Worm (Caenorhabditis elegans) whole organism, L1 larva: ENCODE measurements around the gene ptr-4.

ENCODE experiments used
- alr-1 ChIP-seq: fragments of 200-800 bp; sonication (Bioruptor generic); optimal IDR thresholded peaks from 2 replicates; lab custom pipeline; 2018; ENCODE audit warnings: borderline replicate concordance, mild to moderate bottlenecking, missing genetic modification characterization, missing compliant biosample characterization
- blmp-1 ChIP-seq: fragments of 150-350 bp; optimal IDR thresholded peaks from 2 replicates; lab custom pipeline; 2014; ENCODE audit warnings: missing biosample characterization, missing genetic modification characterization
- ceh-63 ChIP-seq: fragments of 200-800 bp; sonication (Bioruptor generic); optimal IDR thresholded peaks from 2 replicates; lab custom pipeline; 2018; ENCODE audit warnings: mild to moderate bottlenecking, missing genetic modification characterization, missing compliant biosample characterization
- ceh-90 ChIP-seq: sonication (generic microtip); optimal IDR thresholded peaks from 2 replicates; lab custom pipeline; 2016; ENCODE audit warnings: missing genetic modification characterization, missing compliant biosample characterization
- ces-1 ChIP-seq: fragments of 150-350 bp; optimal IDR thresholded peaks from 2 replicates; lab custom pipeline; 2014; ENCODE audit warnings: missing biosample characterization, missing genetic modification reagents, missing genetic modification characterization
- efl-1 ChIP-seq, 4 experiments: fragments of 150-350 bp; optimal IDR thresholded peaks in 3 of 4; peaks in 1 of 4; 1 replicate in 1 of 4; 2 replicates in 3 of 4; lab custom pipeline; 2014; ENCODE audit warnings: missing biosample characterization in 2 of 4, missing genetic modification characterization in 2 of 4, missing genetic modification reagents in 2 of 4
- efl-3 ChIP-seq: fragments of 200-800 bp; sonication (Bioruptor generic); optimal IDR thresholded peaks from 2 replicates; lab custom pipeline; 2018; ENCODE audit warnings: mild to moderate bottlenecking, missing genetic modification characterization, missing compliant biosample characterization
- egl-13 ChIP-seq: sonication (generic microtip); optimal IDR thresholded peaks from 2 replicates; lab custom pipeline; 2016; ENCODE audit warnings: missing genotype, missing genetic modification reagents, missing genetic modification characterization, missing compliant biosample characterization
- elt-2 ChIP-seq: sonication (generic microtip); optimal IDR thresholded peaks from 2 replicates; lab custom pipeline; 2016; ENCODE audit warnings: missing genetic modification characterization, mild to moderate bottlenecking, inconsistent platforms, missing compliant biosample characterization, missing genetic modification reagents
- elt-3 ChIP-seq, 6 experiments: fragments of 150-350 bp in 1 of 6; sonication (generic microtip); optimal IDR thresholded peaks; 2 replicates each; lab custom pipeline; 2017 to 2018; ENCODE audit warnings: missing biosample characterization in 6 of 6, missing genetic modification characterization in 6 of 6, inconsistent platforms in 1 of 6
- ets-5 ChIP-seq: fragments of 200-800 bp; sonication (Bioruptor generic); IDR thresholded peaks from 2 replicates; pipeline ENCODE4 v1.3.6; 2022; ENCODE audit warnings: missing genetic modification characterization, missing compliant biosample characterization
- fkh-10 ChIP-seq: sonication (generic microtip); optimal IDR thresholded peaks from 2 replicates; lab custom pipeline; 2017; ENCODE audit warnings: missing biosample characterization, missing genetic modification reagents, missing genetic modification characterization
- fkh-4 ChIP-seq: sonication (generic microtip); optimal IDR thresholded peaks from 2 replicates; lab custom pipeline; 2016; ENCODE audit warnings: missing compliant biosample characterization, missing genetic modification characterization, borderline replicate concordance
- fos-1 ChIP-seq: fragments of 150-350 bp; optimal IDR thresholded peaks from 2 replicates; lab custom pipeline; 2014; ENCODE audit warnings: missing biosample characterization, missing genetic modification characterization
- lin-13 ChIP-seq: fragments of 150-350 bp; optimal IDR thresholded peaks from 2 replicates; lab custom pipeline; 2014; ENCODE audit warnings: missing biosample characterization, missing genetic modification reagents, missing genetic modification characterization
- lin-14 ChIP-seq: fragments of 200-800 bp; sonication (Bioruptor generic); optimal IDR thresholded peaks from 2 replicates; lab custom pipeline; 2018; ENCODE audit warnings: mild to moderate bottlenecking, missing genetic modification characterization, moderate library complexity, missing compliant biosample characterization
- lin-15B ChIP-seq: fragments of 150-350 bp; sonication (generic microtip); optimal IDR thresholded peaks from 3 replicates; lab custom pipeline; 2014; ENCODE audit warnings: missing biosample characterization, missing genetic modification characterization
- lin-35 ChIP-seq, 2 experiments: fragments of 150-350 bp; optimal IDR thresholded peaks; 2 replicates each; lab custom pipeline; 2014; ENCODE audit warnings: missing biosample characterization in 2 of 2, missing genetic modification characterization in 2 of 2, missing genetic modification reagents in 2 of 2
- lin-39 ChIP-seq: fragments of 150-350 bp; optimal IDR thresholded peaks from 2 replicates; lab custom pipeline; 2014; ENCODE audit warnings: missing biosample characterization, missing genetic modification reagents, missing genetic modification characterization
- lsy-2 ChIP-seq, 2 experiments: fragments of 150-350 bp; optimal IDR thresholded peaks; 2 replicates each; lab custom pipeline; 2014; ENCODE audit warnings: missing biosample characterization in 2 of 2, missing genetic modification characterization in 2 of 2
- mab-9 ChIP-seq: fragments of 200-800 bp; sonication (Bioruptor generic); IDR thresholded peaks from 2 replicates; pipeline ENCODE4 v1.3.6; 2022; ENCODE audit warnings: missing genetic modification reagents, missing genetic modification characterization, missing compliant biosample characterization
- mdl-1 ChIP-seq, 2 experiments: fragments of 150-350 bp; optimal IDR thresholded peaks; 2 replicates each; lab custom pipeline; 2014 to 2017; ENCODE audit warnings: missing biosample characterization in 2 of 2, missing genetic modification characterization in 2 of 2, inconsistent platforms in 1 of 2
- nhr-11 ChIP-seq: fragments of 150-350 bp; optimal IDR thresholded peaks from 2 replicates; lab custom pipeline; 2014; ENCODE audit warnings: missing biosample characterization, missing genetic modification characterization
- nhr-20 ChIP-seq: sonication (generic microtip); optimal IDR thresholded peaks from 2 replicates; lab custom pipeline; 2016; ENCODE audit warnings: mild to moderate bottlenecking, missing genetic modification characterization, missing compliant biosample characterization
- nhr-71 ChIP-seq: sonication (generic microtip); optimal IDR thresholded peaks from 2 replicates; lab custom pipeline; 2016; ENCODE audit warnings: mild to moderate bottlenecking, missing genetic modification characterization, moderate library complexity, missing compliant biosample characterization
- nhr-76 ChIP-seq: sonication (generic microtip); optimal IDR thresholded peaks from 2 replicates; lab custom pipeline; 2017; ENCODE audit warnings: missing biosample characterization, missing genetic modification characterization
- nhr-77 ChIP-seq: fragments of 150-350 bp; optimal IDR thresholded peaks from 2 replicates; lab custom pipeline; 2014; ENCODE audit warnings: missing biosample characterization, missing genetic modification characterization
- nhr-85 ChIP-seq: sonication (generic microtip); peaks from one replicate; lab custom pipeline; 2016; ENCODE audit warnings: missing genetic modification characterization, inconsistent platforms, missing compliant biosample characterization
- nhr-90 ChIP-seq: sonication (generic microtip); optimal IDR thresholded peaks from 2 replicates; lab custom pipeline; 2016; ENCODE audit warnings: mild to moderate bottlenecking, missing genetic modification characterization, missing compliant biosample characterization; ENCODE audit not compliant: poor library complexity
- pax-3 ChIP-seq: fragments of 200-800 bp; sonication (Bioruptor generic); optimal IDR thresholded peaks from 2 replicates; lab custom pipeline; 2018; ENCODE audit warnings: mild to moderate bottlenecking, missing genetic modification characterization, moderate library complexity, missing compliant biosample characterization
- pqm-1 ChIP-seq: sonication (generic microtip); optimal IDR thresholded peaks from 3 replicates; lab custom pipeline; 2017; ENCODE audit warnings: missing biosample characterization, missing genetic modification characterization
- snu-23 ChIP-seq: sonication (generic microtip); optimal IDR thresholded peaks from 2 replicates; lab custom pipeline; 2016; ENCODE audit warnings: missing genetic modification characterization, missing compliant biosample characterization
- tbx-2 ChIP-seq: sonication (generic microtip); optimal IDR thresholded peaks from 2 replicates; lab custom pipeline; 2016; ENCODE audit warnings: missing genetic modification characterization, missing compliant biosample characterization
- zag-1 ChIP-seq: fragments of 150-350 bp; optimal IDR thresholded peaks from 2 replicates; lab custom pipeline; 2014; ENCODE audit warnings: missing biosample characterization, missing genetic modification characterization
- ztf-4 ChIP-seq: fragments of 150-350 bp; optimal IDR thresholded peaks from 2 replicates; lab custom pipeline; 2014; ENCODE audit warnings: missing biosample characterization, missing genetic modification characterization

Gene ptr-4

DNA sequence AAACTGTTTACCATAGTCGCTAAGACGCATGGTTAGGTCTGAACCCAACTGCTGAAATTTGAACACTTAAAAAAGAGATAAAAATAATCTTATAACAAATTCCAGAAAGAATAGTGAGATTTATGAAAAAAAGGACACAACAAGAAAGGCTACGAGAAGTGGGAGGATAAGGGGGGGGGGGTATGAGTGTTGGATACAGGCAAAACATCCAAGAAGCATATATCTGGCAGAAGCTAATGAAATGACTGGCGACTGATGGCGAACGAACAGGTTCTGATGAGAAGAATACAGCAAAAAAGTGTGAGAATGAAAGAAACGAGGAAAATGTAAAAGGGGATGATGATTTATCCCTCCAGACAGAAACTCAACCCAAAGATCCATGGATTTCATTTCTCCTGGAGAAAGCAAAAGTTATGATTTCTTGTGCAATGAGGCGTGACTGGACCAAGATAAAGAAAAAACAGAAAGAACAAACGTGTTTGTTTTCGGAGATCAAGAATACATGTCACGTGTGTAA lies at the start of gene ptr-4:
Gene ptr-4, minus strand, starts transcription at position 51 of the 517 bp plus-strand sequence.
- no peak for TF ChIP-seq alr-1 (tag; lab: Kevin White, UChicago)
- no peak for TF ChIP-seq mdl-1 (tag; optimal IDR thresholded peaks at IDR 0.05; lab: Kevin White, UChicago)
- TF ChIP-seq lin-13: no peak
- no peak for TF ChIP-seq ztf-4
- TF ChIP-seq nhr-20: no peak
- no peak for TF ChIP-seq snu-23
- no peak for TF ChIP-seq ces-1 (GFP tag; lab: Kevin White, UChicago)
- no peak for TF ChIP-seq nhr-71 (tag; lab: Kevin White, UChicago)
- TF ChIP-seq nhr-11: no peak
- no peak for TF ChIP-seq fos-1 (tag; lab: Kevin White, UChicago)
- no peak for TF ChIP-seq fkh-4 (tag; lab: Kevin White, UChicago)
- TF ChIP-seq pqm-1 (tag; lab: Kevin White, UChicago): no peak
- TF ChIP-seq zag-1 (tag; lab: Kevin White, UChicago): no peak
- TF ChIP-seq elt-2: no peak
- TF ChIP-seq, all 84 proteins: peak for 0

DNA sequence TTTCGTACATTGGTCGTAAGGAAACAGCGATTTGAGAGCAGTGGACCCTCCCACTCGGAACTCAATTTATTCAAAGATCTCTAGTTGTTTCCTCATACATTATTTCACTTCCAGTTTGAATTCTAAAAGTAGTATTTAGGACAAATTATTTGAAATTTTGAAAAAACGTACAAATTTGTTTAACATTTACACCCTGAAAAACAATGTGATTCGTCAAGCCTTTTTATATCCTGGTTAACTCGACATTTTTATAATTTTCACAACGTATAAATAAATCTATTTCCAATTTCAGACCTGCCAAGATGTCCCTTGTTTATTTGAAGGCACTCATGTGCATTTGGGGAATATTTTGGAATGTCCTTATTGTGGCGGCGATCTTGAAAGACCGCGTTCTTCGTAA lies 49.7 kb upstream of the ptr-4 start, which contains the start of gene C15H9.3:
Gene C15H9.3, plus strand, starts transcription at position 301 of the 400 bp plus-strand sequence.
- TF ChIP-seq tbx-2 (no peak), ceh-90 (no peak), efl-3 (GFP tag; lab: Kevin White, UChicago) (no peak), egl-13 (no peak), zag-1 (tag; lab: Kevin White, UChicago) (no peak), mdl-1 (tag; optimal IDR thresholded peaks at IDR 0.05; lab: Kevin White, UChicago) (no peak), lsy-2 (tag; optimal IDR thresholded peaks at IDR 0.05; lab: Kevin White, UChicago) (no peak), elt-2 (no peak), ceh-63 (no peak), nhr-76 (tag; lab: Kevin White, UChicago) (no peak), fkh-10 (GFP tag; lab: Kevin White, UChicago) (no peak), mab-9 (GFP tag; lab: Robert Waterston, UW) (no peak), lin-39 (tag; lab: Kevin White, UChicago) (no peak), elt-3 (tag; optimal IDR thresholded peaks at IDR 0.05; lab: Kevin White, UChicago) (no peak), nhr-77 (tag; lab: Kevin White, UChicago) (no peak), ets-5 (GFP tag; lab: Robert Waterston, UW) (no peak), lin-15B (tag; lab: Kevin White, UChicago) (no peak)
- TF ChIP-seq, all 84 proteins: peak for 0

DNA sequence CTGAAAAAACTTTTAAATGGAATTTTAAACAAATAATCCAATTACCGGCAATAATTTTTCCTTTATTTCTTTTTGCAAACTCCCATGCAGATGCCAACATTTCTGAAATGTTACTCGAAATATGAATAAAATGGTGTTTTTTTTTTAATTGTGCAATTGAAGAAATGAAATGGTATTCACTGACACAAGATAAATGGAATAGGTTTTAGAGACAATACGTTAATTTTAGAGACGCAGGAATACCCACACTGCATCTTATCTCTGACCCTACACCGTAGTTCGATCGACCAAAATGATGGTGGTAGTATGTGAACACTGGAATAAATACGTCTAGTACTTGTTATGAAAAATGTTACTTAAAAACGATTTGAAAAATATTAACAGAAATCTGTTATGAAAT lies 47.0 kb upstream of the ptr-4 start, which contains the start of gene prx-3:
Gene prx-3, minus strand, starts transcription at position 101 of the 400 bp plus-strand sequence.
- TF ChIP-seq pax-3 (tag; lab: Kevin White, UChicago) (no peak), nhr-20 (peak; percentile 46)

DNA sequence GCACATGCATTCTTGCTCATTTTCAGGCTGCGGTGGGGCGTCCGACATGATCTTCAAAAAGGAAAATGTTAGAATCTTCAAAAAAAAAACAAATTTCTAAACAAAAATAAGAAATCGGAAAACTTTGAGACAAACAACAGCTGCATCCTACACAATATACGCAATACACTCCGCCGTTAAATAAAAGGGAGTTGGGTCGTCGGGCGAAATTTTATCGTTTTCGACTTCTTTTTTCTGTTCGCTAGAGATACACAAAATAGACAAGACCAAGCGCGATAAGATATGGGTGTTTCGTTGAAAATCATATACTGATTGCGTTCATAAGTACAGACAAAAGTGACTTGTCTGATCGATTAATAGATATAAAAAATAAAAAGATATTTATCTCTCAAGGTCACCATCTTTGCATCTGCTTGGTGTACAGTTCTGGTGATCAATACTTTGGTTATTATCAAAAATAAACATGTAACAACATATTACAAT lies 43.5 kb upstream of the ptr-4 start, which contains the start of gene kynu-1:
Gene kynu-1, minus strand, starts transcription at position 51 of the 483 bp plus-strand sequence.
- peak; percentile 71 for TF ChIP-seq nhr-85
- no peak for TF ChIP-seq efl-1 (optimal IDR thresholded peaks at IDR 0.05; lab: Kevin White, UChicago)
- no peak for TF ChIP-seq efl-1 (GFP tag; optimal IDR thresholded peaks at IDR 0.05 in 1 of 2; lab: Kevin White, UChicago)
- peak; percentile 62 for TF ChIP-seq lin-14 (GFP tag; lab: Kevin White, UChicago)
- TF ChIP-seq lsy-2 (tag; optimal IDR thresholded peaks at IDR 0.05; lab: Kevin White, UChicago): no peak
- peak; percentile 90 for TF ChIP-seq blmp-1
- peak; percentile 19 for TF ChIP-seq nhr-71 (tag; lab: Kevin White, UChicago)
- TF ChIP-seq lin-35 (GFP tag; optimal IDR thresholded peaks at IDR 0.05; lab: Kevin White, UChicago): no peak
- TF ChIP-seq snu-23: peak; percentile 9
- TF ChIP-seq nhr-90 (tag; lab: Kevin White, UChicago): peak; percentile 25
- peak; percentile 56 for TF ChIP-seq nhr-20
- peak in 3 of 6 experiments; percentile 43 to 84 (median 61) for TF ChIP-seq elt-3 (tag; optimal IDR thresholded peaks at IDR 0.05; lab: Kevin White, UChicago)
